Fruit fly (Drosophila melanogaster) whole organism, embryonic: ENCODE results near the gene CG17300.

Experiments used
- E2f2 ChIP-seq: fragments of 200-800 bp; sonication (Bioruptor generic); IDR thresholded peaks from 2 replicates; pipeline ENCODE4 v1.3.6; 2022; ENCODE audit warnings: missing biosample characterization, missing genetic modification characterization
- PHDP ChIP-seq: fragments of 200-800 bp; sonication (Bioruptor generic); optimal IDR thresholded peaks from 3 replicates; lab custom pipeline; 2018; ENCODE audit warnings: missing biosample characterization, mild to moderate bottlenecking, missing genetic modification characterization, moderate library complexity
- Spps ChIP-seq: fragments of 200-800 bp; sonication (Bioruptor generic); optimal IDR thresholded peaks from 2 replicates; lab custom pipeline; 2018; ENCODE audit warnings: missing biosample characterization, mild to moderate bottlenecking, missing genetic modification characterization
- chif ChIP-seq, 2 experiments: fragments of 200-800 bp; sonication (Bioruptor generic); optimal IDR thresholded peaks; 3 replicates each; lab custom pipeline; 2016; ENCODE audit warnings: missing biosample characterization in 2 of 2, missing genetic modification characterization in 2 of 2
- lmd ChIP-seq: fragments of 200-800 bp; sonication (Bioruptor generic); IDR thresholded peaks from 2 replicates; pipeline ENCODE4 v1.3.6; 2022; ENCODE audit warnings: missing biosample characterization, missing genetic modification characterization
- pita ChIP-seq: fragments of 200-800 bp; sonication (Bioruptor generic); optimal IDR thresholded peaks from 2 replicates; lab custom pipeline; 2017; ENCODE audit warnings: missing biosample characterization, mild to moderate bottlenecking, missing genetic modification characterization
- pnt ChIP-seq: fragments of 200-800 bp; sonication (Bioruptor generic); optimal IDR thresholded peaks from 3 replicates; lab custom pipeline; 2016; ENCODE audit warnings: missing biosample characterization, missing genetic modification characterization
- tna ChIP-seq: fragments of 200-800 bp; sonication (Bioruptor generic); IDR thresholded peaks from 2 replicates; pipeline ENCODE4 v1.3.6; 2022; ENCODE audit warnings: missing biosample characterization, missing genetic modification characterization; ENCODE audit not compliant: partially characterized antibody
- ttk ChIP-seq: fragments of 200-800 bp; sonication (Bioruptor generic); IDR thresholded peaks from 2 replicates; pipeline ENCODE4 v2.1.2; 2022; ENCODE audit warnings: missing biosample characterization, missing genetic modification characterization
- usp ChIP-seq: fragments of >200 bp; optimal IDR thresholded peaks from 2 replicates; lab custom pipeline; 2017; ENCODE audit warnings: missing biosample characterization, missing genetic modification characterization

DNA sequence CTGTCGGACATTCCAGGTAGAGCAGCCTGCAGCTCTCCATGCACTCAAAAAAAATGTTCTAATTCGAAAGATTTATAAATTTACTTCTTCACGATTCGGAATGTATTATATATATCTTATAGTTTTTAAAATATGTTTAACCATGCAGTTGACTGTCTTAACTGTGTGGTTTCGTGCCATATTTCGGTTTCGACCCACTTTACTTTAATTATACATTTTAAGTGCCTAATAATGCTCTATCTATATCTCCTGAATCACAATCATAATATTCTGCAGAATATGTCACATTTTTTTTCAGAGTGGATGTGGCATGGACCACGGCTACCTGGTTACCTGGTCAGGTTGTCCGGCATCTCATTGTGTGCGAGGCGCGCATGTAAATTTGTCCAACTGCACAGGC, 37.4 kb downstream of the CG17300 start:
- no peak for TF ChIP-seq ttk (GFP tag; lab: Robert Waterston, UW)
- TF ChIP-seq tna (GFP tag; lab: Robert Waterston, UW), result no peak
- TF ChIP-seq E2f2 (GFP tag; lab: Robert Waterston, UW), result no peak
- no peak for TF ChIP-seq lmd
- TF ChIP-seq chif (GFP tag; optimal IDR thresholded peaks at IDR 0.05; lab: Kevin White, UChicago), result no peak
- no peak for TF ChIP-seq PHDP
- TF ChIP-seq pnt (GFP tag; lab: Kevin White, UChicago), result no peak
- TF ChIP-seq usp (GFP tag; lab: Kevin White, UChicago), result no peak
- no peak for TF ChIP-seq Spps (tag; lab: Kevin White, UChicago)
- TF ChIP-seq pita, result no peak
